Worm (Caenorhabditis elegans) whole organism, L3 larva: ENCODE results near the gene lgc-5.

ENCODE experiments used
- elt-1 ChIP-seq: fragments of 150-350 bp; optimal IDR thresholded peaks from 2 replicates; lab custom pipeline; 2014; ENCODE audit warnings: missing biosample characterization, missing genetic modification characterization
- elt-2 ChIP-seq: sonication (generic microtip); optimal IDR thresholded peaks from 2 replicates; lab custom pipeline; 2016; ENCODE audit warnings: missing genetic modification reagents, mild to moderate bottlenecking, missing genetic modification characterization, missing compliant biosample characterization
- nhr-23 ChIP-seq: fragments of 150-350 bp; optimal IDR thresholded peaks from 2 replicates; lab custom pipeline; 2014; ENCODE audit warnings: missing biosample characterization, missing genetic modification reagents, missing genetic modification characterization
- ztf-4 ChIP-seq: fragments of 150-350 bp; optimal IDR thresholded peaks from 2 replicates; lab custom pipeline; 2014; ENCODE audit warnings: missing biosample characterization, missing genetic modification characterization

ce11 chrIV:8379683-8380082 is 37.2 kb downstream of the lgc-5 start, which contains the start of gene praf-3:
- no peak for TF ChIP-seq elt-2 (tag; lab: Kevin White, UChicago)
- TF ChIP-seq ztf-4 (tag; lab: Kevin White, UChicago), result no peak
- no peak for TF ChIP-seq nhr-23 (tag; lab: Kevin White, UChicago)
- TF ChIP-seq elt-1 (tag; lab: Kevin White, UChicago), result no peak
